Worm (Caenorhabditis elegans): ENCODE data around the gene F15G9.2.

F15G9.2 gene

ce11 chrX:9742058-9742457, 28.5 kb upstream of the F15G9.2 start:
- TF ChIP-seq mab-5 (tag; optimal IDR thresholded peaks at IDR 0.05), result no peak
- TF ChIP-seq aly-2 (tag; optimal IDR thresholded peaks at IDR 0.05), result no peak
- no peak for TF ChIP-seq dmd-4 (tag; optimal IDR thresholded peaks at IDR 0.05)
- no peak for TF ChIP-seq nhr-25 (tag; optimal IDR thresholded peaks at IDR 0.05)
- TF ChIP-seq mdl-1 (tag; optimal IDR thresholded peaks at IDR 0.05), result no peak
- no peak for TF ChIP-seq ztf-4 (tag; optimal IDR thresholded peaks at IDR 0.05)
- TF ChIP-seq C34F6.9 (tag; optimal IDR thresholded peaks at IDR 0.05), result no peak
- no peak for TF ChIP-seq blmp-1 (tag; optimal IDR thresholded peaks at IDR 0.05; ENCODE audit: insufficient read depth)
- TF ChIP-seq zag-1 (tag; optimal IDR thresholded peaks at IDR 0.05), result no peak
- no peak for TF ChIP-seq sma-9 (GFP tag; optimal IDR thresholded peaks at IDR 0.05)
- no peak for TF ChIP-seq sma-9 (tag; optimal IDR thresholded peaks at IDR 0.05)
- TF ChIP-seq alr-1 (tag; optimal IDR thresholded peaks at IDR 0.05), result no peak
- TF ChIP-seq snpc-4 (tag; optimal IDR thresholded peaks at IDR 0.05), result no peak
- no peak for TF ChIP-seq nhr-12 (tag; optimal IDR thresholded peaks at IDR 0.05)
- no peak for TF ChIP-seq ceh-16 (tag; optimal IDR thresholded peaks at IDR 0.05)
- TF ChIP-seq nhr-10 (tag; optimal IDR thresholded peaks at IDR 0.05), result no peak
- no peak for TF ChIP-seq nhr-23 (tag; optimal IDR thresholded peaks at IDR 0.05)

- TF ChIP-seq elt-3 (tag; optimal IDR thresholded peaks at IDR 0.05) (no peak), F13H6.1 (tag; optimal IDR thresholded peaks at IDR 0.05) (peak; percentile 22), nhr-129 (tag; optimal IDR thresholded peaks at IDR 0.05) (peak; percentile 38), unc-55 (GFP tag; optimal IDR thresholded peaks at IDR 0.05) (peak; percentile 42), sma-9 (GFP tag; optimal IDR thresholded peaks at IDR 0.05) (peak; percentile 29), sma-9 (tag; optimal IDR thresholded peaks at IDR 0.05) (no peak), zag-1 (tag; optimal IDR thresholded peaks at IDR 0.05) (peak; percentile 44), lsy-2 (tag; optimal IDR thresholded peaks at IDR 0.05) (peak in 1 of 2 experiments; percentile 4), skn-1 (tag; optimal IDR thresholded peaks at IDR 0.05) (no peak), fos-1 (tag; optimal IDR thresholded peaks at IDR 0.05) (peak; percentile 46)
Measured at ce11 chrX:9737730-9738129, 24.2 kb upstream of the F15G9.2 start, which contains the start of gene F15G9.5. Gene F15G9.5 (minus strand): TSS chrX:9737888.

- TF ChIP-seq egl-27 (tag; optimal IDR thresholded peaks at IDR 0.05), result no peak
- TF ChIP-seq lin-39 (tag; optimal IDR thresholded peaks at IDR 0.05), result no peak
- TF ChIP-seq C34F6.9 (tag; optimal IDR thresholded peaks at IDR 0.05), result no peak
- no peak for TF ChIP-seq nhr-21 (tag; optimal IDR thresholded peaks at IDR 0.05)
- TF ChIP-seq nhr-6 (tag; optimal IDR thresholded peaks at IDR 0.05), result no peak
- TF ChIP-seq ztf-1 (GFP tag; conservative IDR thresholded peaks at IDR 0.05), result no peak
- TF ChIP-seq ztf-11 (tag; optimal IDR thresholded peaks at IDR 0.05), result no peak
- no peak for TF ChIP-seq sma-9 (GFP tag; optimal IDR thresholded peaks at IDR 0.05)
- TF ChIP-seq sma-9 (tag; optimal IDR thresholded peaks at IDR 0.05), result no peak
- no peak for TF ChIP-seq zag-1 (tag; optimal IDR thresholded peaks at IDR 0.05)
- no peak for TF ChIP-seq dmd-4 (tag; optimal IDR thresholded peaks at IDR 0.05)
- no peak for TF ChIP-seq alr-1 (tag; optimal IDR thresholded peaks at IDR 0.05)
- no peak for TF ChIP-seq nhr-10 (tag; optimal IDR thresholded peaks at IDR 0.05)
- TF ChIP-seq Y55F3AM.14 (GFP tag; optimal IDR thresholded peaks at IDR 0.05), result no peak
- no peak for TF ChIP-seq nhr-11 (tag; optimal IDR thresholded peaks at IDR 0.05)
- no peak for TF ChIP-seq mab-5 (tag; optimal IDR thresholded peaks at IDR 0.05)
Measured at ce11 chrX:9735479-9735878, 22.0 kb upstream of the F15G9.2 start.

ce11 chrX:9719070-9719469, 5.6 kb upstream of the F15G9.2 start:
- TF ChIP-seq Y55F3AM.14 (GFP tag; optimal IDR thresholded peaks at IDR 0.05), result no peak
- no peak for TF ChIP-seq ceh-82 (tag; optimal IDR thresholded peaks at IDR 0.05)
- TF ChIP-seq nhr-11 (tag; optimal IDR thresholded peaks at IDR 0.05), result no peak
- TF ChIP-seq dmd-4 (tag; optimal IDR thresholded peaks at IDR 0.05), result no peak
- TF ChIP-seq unc-62 (GFP tag; optimal IDR thresholded peaks at IDR 0.05), result no peak
- TF ChIP-seq fos-1 (tag; optimal IDR thresholded peaks at IDR 0.05), result no peak
- no peak for TF ChIP-seq lsy-2 (tag; optimal IDR thresholded peaks at IDR 0.05)
- no peak for TF ChIP-seq lin-13 (GFP tag; optimal IDR thresholded peaks at IDR 0.05)
- TF ChIP-seq lin-39 (tag; optimal IDR thresholded peaks at IDR 0.05), result no peak
- TF ChIP-seq nhr-23 (tag; optimal IDR thresholded peaks at IDR 0.05), result no peak
- no peak for TF ChIP-seq zag-1 (tag; optimal IDR thresholded peaks at IDR 0.05)
- no peak for TF ChIP-seq aly-2 (tag; optimal IDR thresholded peaks at IDR 0.05)
- no peak for TF ChIP-seq ztf-4 (tag; optimal IDR thresholded peaks at IDR 0.05)
- TF ChIP-seq elt-1 (tag; optimal IDR thresholded peaks at IDR 0.05), result no peak

Data from whole organism, L2 larva.